Fruit fly (Drosophila melanogaster) whole organism, wandering third instar larva: Measurements from ENCODE around the gene phol.

Experiments used
- CG32264 ChIP-seq: fragments of 200-800 bp; sonication (Bioruptor generic); optimal IDR thresholded peaks from 2 replicates; lab custom pipeline; 2016; ENCODE audit warnings: missing biosample characterization, missing genetic modification characterization
- Hr83 ChIP-seq: fragments of 200-300 bp; sonication (Bioruptor generic); optimal IDR thresholded peaks from 2 replicates; lab custom pipeline; 2016; ENCODE audit warnings: missing biosample characterization, mild to moderate bottlenecking, missing genetic modification characterization, moderate library complexity; ENCODE audit not compliant: poor library complexity, severe bottlenecking
- Mio ChIP-seq: sonication (Bioruptor generic); optimal IDR thresholded peaks from 2 replicates; lab custom pipeline; 2016; ENCODE audit warnings: missing biosample characterization, missing genetic modification characterization
- Sp1 ChIP-seq: fragments of 200-800 bp; sonication (Bioruptor generic); optimal IDR thresholded peaks from 3 replicates; lab custom pipeline; 2019; ENCODE audit warnings: missing biosample characterization, mild to moderate bottlenecking, missing genetic modification characterization, moderate library complexity
- dsf ChIP-seq: sonication (Bioruptor generic); optimal IDR thresholded peaks from 2 replicates; lab custom pipeline; 2016; ENCODE audit warnings: missing biosample characterization, missing genetic modification characterization, borderline replicate concordance
- fru ChIP-seq: fragments of 200-800 bp; sonication (Bioruptor generic); optimal IDR thresholded peaks from 3 replicates; lab custom pipeline; 2016; ENCODE audit warnings: missing biosample characterization, mild to moderate bottlenecking, missing genetic modification characterization
- psq ChIP-seq: fragments of 200-800 bp; sonication (Bioruptor generic); optimal IDR thresholded peaks from 3 replicates; lab custom pipeline; 2017; ENCODE audit warnings: missing biosample characterization, mild to moderate bottlenecking, missing genetic modification characterization, moderate library complexity
- sage ChIP-seq: fragments of 200-800 bp; sonication (Bioruptor generic); optimal IDR thresholded peaks from 2 replicates; lab custom pipeline; 2016; ENCODE audit warnings: missing biosample characterization, mild to moderate bottlenecking, missing genetic modification characterization
- usp ChIP-seq: fragments of >200 bp; optimal IDR thresholded peaks from 2 replicates; lab custom pipeline; 2017; ENCODE audit warnings: missing biosample characterization, missing genetic modification characterization

Gene phol

DNA sequence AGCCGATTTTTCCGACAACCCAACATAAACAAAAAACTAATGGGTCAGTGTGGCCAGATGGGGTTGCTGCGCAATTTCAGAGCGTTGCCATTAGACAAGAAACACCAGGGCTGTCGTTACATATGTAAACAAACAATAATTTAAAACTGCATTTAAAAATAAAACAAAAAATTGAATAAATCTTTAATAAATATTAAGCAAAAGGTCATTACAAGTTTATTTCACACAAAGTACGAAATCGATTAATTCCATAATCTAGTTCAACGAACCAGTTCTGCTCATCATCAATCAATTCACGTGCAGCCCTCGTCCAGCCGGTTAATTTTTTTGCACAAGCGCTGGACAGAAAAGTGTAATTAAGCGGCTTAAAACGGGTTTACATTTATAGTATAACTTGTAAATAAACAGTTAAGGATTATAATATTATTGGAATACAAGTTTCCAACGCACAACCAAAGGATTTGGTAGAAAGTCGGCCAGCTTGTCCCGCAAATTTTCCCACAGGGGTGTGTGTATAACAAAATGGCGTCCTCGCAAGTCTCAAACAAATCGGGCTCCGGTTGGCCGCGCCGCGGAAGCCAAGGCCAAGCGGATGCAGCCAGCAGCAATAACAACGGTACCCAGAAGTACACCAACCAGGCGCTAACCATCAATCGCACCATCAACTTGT, 45.2 kb downstream of the phol start, which contains the start of the genes CG4022 and Cpsf5 (continued):
- TF ChIP-seq fru (GFP tag; lab: Kevin White, UChicago) = peak; percentile 61
- TF ChIP-seq CG32264 (GFP tag; lab: Kevin White, UChicago) = no peak
- TF ChIP-seq Hr83 = peak; percentile 22
- no peak for TF ChIP-seq Mio
- TF ChIP-seq, all 38 proteins: peak for 21

DNA sequence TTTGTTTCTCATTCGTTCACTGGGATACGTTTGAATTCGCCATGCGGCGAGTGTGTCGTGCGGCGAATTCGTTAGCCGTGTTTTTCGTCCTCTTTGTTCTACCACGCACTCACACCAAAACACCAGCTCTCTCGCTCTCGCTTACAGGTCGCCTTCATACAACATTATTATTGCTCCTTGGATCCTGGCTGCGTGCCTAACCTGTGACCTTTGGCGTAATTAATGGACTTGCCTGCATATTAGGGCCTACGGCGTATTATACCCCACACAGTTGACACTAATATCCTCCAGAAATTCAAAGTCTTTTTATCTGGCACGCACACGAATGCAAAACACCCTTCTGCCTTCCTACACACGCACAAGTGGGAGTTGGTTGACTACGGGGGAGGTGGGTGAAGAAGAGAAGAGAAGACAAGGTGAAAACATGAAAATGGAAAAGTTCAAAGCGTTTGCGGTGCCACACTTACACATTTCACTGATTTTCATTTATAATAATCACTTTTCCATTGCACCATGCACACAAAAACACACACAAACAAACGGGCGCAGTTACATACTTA, 46.0 kb downstream of the phol start:
- TF ChIP-seq psq (GFP tag; lab: Kevin White, UChicago) (peak; percentile 15), dsf (GFP tag; lab: Kevin White, UChicago) (no peak)
- TF ChIP-seq, all 38 proteins: peak for 1

dm6 chr3L:9404497-9404896, 51.6 kb downstream of the phol start, which contains the start of gene Cpr67B:
Gene Cpr67B (plus strand): TSS chr3L:9404797.
- TF ChIP-seq dsf (GFP tag; lab: Kevin White, UChicago) (no peak), Sp1 (GFP tag; lab: Kevin White, UChicago) (no peak), CG32264 (GFP tag; lab: Kevin White, UChicago) (no peak), Hr83 (no peak), sage (GFP tag; lab: Kevin White, UChicago) (no peak), usp (GFP tag; lab: Kevin White, UChicago) (no peak)
